Worm (Caenorhabditis elegans): Measurements from ENCODE around the gene F25E5.8.

DNA sequence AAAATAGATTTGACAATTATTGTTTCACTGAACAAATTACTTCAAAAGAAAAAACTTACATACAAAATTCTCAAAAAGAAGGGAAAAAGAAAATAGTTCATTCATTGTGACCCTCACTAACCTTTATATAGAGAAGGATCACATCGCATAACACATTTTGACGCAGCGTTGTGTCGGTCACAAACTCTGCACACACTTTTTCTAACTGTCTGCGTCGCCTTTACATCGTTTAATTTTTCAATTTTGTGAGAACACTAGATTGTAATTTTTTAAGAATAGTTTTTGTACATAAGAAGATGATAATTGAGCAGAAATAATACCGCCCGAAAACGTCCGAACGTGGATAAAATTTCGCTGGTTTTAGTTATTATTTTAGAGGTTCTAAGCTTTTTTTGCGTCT lies 45.2 kb downstream of the F25E5.8 start, which contains the start of gene C18B10.6:
- TF ChIP-seq cog-1 (tag; optimal IDR thresholded peaks at IDR 0.05) = no peak
- no peak for TF ChIP-seq ztf-29 (GFP tag; IDR thresholded peaks at IDR 0.05)
- no peak for TF ChIP-seq ztf-23 (GFP tag; IDR thresholded peaks at IDR 0.05)

Data from whole organism, midembryonic.